Worm (Caenorhabditis elegans): ENCODE results near the gene ocr-3.

DNA sequence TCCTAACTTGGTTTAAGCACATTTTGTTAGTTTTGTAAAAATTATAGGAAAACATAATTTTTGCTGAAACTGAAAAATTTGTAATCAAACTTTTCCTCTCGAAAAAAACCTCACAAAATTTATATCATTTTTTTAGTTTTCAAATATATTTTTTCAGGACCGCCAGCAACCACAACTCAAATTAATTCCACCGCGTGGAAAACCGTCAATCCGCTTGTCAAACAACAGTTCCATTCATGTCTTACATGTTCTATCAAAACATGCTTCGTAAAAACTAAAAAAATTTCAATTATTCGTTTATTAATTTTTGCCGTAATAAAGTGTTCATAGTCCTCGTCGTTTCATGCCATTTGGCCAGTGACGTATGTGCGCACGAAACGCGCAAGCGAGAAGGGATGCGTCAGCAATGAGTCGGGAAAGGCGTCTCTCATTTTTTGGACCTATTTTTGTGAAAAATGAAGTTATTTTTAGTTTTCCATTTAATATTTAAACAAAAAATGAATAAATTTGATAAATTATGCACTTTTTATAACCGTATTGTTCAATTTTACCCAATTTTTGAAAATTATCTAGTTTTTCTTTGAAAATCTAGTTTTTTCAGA lies 4.9 kb downstream of the ocr-3 start, which contains the start of gene ucr-2.2:
- TF ChIP-seq hmbx-1 (tag; optimal IDR thresholded peaks at IDR 0.05), result no peak
- TF ChIP-seq ama-1 (optimal IDR thresholded peaks at IDR 0.05), result no peak
- TF ChIP-seq pes-1 (GFP tag; IDR thresholded peaks at IDR 0.05), result peak; percentile 48; the same call in 1 of the 2 replicates

All from whole organism, early embryonic.